Fruit fly (Drosophila melanogaster) S2 (cell line): ENCODE data around the gene borr.

Source experiments
- CG8478 ChIP-seq: fragments of >200 bp; optimal IDR thresholded peaks from 2 replicates; lab custom pipeline; 2018
- CTCF ChIP-seq, 2 experiments: fragments of >200 bp; optimal IDR thresholded peaks; 2 replicates each; lab custom pipeline; 2018

borr gene

DNA sequence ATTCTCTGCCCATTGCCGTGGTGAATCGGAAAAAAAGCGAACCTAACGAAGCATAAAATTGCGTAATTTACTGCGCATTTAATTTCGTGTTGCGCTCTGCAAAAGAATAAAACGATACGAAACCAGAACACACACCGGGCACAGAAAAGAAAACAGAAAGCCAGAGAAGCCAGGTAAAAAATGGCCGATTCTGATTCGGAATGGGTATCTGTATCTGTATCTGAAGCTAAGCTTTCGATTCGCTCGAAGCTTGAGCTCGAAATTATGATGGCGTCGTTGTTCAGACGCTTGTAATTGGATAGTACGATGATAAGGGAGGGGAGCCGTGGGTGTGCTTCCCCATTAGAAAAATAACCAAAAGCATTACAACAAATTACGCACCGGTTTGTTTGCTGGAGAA is 29.7 kb downstream of the borr start:
- TF ChIP-seq CTCF (optimal IDR thresholded peaks at IDR 0.05; lab: Kevin White, UChicago) = no peak
- no peak for TF ChIP-seq CG8478 (lab: Kevin White, UChicago)

DNA sequence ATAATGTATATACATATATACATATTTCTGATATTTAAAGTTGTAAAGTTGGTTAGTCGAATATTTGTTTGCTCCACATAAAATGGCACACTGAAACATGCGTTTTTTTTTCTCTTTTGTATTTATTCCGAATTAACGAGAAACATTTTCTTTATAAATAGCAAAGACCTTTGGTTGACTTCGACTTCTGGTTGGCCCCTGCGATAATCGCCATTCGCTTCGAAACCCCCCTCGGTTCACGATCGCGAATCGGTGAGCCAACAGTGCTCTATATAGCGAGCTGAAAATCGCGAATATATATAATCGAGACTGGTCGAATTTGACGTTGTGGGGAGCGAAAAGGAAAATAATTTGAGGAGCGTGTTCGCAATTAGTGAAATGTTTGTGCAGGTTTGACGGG is 37.0 kb downstream of the borr start:
- TF ChIP-seq CTCF (optimal IDR thresholded peaks at IDR 0.05; lab: Kevin White, UChicago) = no peak
- no peak for TF ChIP-seq CG8478 (lab: Kevin White, UChicago)

DNA sequence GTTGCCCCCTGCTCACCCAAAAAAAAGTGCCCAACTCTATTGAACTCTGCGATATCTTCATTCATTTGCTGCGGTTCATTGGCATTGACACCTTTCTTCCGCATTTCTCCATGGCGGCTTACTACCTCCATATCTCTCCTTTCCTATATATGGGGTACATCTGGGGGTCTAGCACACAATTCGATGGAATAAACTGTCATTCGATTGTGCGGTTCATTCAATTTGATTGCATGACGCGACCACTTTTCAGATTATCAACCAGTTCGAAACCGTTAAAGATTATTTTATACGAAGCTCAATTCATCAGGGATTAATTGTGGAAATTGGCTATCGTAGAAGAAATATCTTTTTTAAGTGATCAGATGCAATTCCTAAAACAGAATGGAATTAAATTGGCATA is 39.3 kb downstream of the borr start:
- no peak for TF ChIP-seq CTCF (optimal IDR thresholded peaks at IDR 0.05; lab: Kevin White, UChicago)
- TF ChIP-seq CG8478 (lab: Kevin White, UChicago) = no peak

DNA sequence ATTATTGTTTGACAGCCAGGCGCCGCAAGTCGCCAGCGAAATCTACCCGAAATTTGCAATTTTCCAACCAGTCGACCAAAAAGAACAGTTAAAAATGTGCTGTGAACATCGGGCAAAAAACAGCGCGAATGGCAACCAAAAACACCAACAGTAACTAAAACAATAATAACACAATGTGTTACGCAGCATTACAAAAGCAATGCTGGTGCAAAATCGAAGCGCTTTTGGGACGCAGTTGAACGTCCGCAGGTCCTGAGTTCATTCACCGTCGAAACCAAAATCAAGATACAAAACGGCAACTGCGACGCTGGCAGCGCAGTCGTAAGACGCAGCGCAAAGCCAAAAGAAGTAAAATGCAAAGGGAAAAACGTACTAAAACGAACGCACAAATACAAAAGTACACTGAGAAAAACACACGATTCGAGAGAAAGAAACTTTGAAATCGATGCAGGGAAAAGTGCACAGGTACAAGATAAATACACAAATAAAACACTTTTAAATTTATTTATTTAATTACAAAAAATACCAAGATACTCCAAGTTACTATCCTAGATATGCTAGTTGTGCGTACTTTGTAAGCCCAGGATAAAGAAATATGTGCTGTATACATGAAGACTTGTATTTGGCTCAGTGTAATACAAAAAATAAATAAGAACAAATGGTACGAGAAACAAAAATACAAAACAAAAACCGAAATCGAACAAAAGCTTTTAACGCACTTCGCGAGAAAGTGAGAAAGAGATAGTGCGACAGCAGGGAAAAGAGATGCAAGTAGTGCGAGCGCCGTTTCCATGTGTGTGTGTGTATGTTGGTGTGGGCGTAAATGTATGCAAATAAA is 41.8 kb downstream of the borr start:
- no peak for TF ChIP-seq CG8478 (lab: Kevin White, UChicago)

DNA sequence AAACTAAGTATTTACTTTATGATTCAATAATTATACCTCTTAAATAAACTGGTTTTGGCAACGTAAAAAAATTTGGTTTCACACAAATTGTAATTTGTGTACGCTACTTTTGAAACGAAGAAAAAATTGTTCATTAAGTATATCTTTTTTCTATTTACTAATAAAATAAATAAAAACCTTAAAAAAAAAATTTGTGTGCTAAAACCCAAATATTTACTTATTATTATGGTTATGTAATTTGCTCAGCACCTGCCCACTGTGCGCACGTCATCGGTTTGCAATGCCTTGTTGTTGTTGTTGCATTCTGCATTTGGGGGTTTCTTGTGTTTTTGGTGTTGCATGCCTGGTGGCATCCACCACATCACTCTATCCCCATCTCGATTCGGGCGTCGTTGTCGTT is 45.8 kb downstream of the borr start:
- TF ChIP-seq CTCF (optimal IDR thresholded peaks at IDR 0.05; lab: Kevin White, UChicago) (no peak), CG8478 (lab: Kevin White, UChicago) (no peak)

DNA sequence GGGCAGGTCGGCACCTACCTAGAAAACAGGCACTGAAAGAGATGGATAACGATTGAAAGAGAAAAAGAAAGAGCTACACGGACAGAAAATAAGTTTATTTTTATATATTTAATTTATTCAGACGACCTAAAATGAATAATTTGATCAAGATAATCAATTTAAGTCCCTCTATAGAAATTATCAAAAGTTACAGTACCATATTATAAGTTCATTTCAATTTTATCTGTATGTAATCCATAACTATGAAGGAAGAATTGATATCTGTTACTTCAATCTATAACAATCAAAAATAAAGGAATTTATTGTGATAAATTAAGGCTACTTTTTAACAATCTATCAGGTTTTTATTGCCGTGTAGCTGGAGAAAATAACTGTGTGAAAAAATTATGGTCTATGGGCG is 46.5 kb downstream of the borr start:
- TF ChIP-seq CG8478 (lab: Kevin White, UChicago) (no peak), CTCF (optimal IDR thresholded peaks at IDR 0.05; lab: Kevin White, UChicago) (no peak)

DNA sequence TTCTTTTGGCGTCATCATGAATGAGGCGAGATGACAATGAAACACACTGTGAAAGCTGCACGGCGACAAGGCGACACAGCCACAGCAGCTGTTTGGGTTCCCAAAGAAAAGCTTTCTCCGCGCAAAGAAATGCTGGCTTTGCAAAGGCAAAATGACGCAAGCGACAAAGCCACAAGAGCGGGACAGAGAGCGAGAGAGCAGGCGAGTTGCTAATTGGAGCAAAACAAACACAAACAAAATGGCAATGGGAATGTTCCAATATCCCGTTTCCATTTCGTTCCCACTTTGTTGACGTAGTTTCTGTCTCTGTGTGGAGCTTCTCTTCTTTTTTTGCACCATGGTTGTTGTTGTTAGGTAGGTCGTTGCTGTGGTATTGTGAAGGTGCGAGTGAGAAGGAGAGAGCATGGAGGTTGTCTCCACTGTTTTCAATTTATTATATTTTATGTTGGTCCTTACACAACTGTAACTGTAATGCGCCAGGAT is 47.7 kb downstream of the borr start:
- TF ChIP-seq CG8478 (lab: Kevin White, UChicago) (no peak), CTCF (optimal IDR thresholded peaks at IDR 0.05; lab: Kevin White, UChicago) (no peak)

DNA sequence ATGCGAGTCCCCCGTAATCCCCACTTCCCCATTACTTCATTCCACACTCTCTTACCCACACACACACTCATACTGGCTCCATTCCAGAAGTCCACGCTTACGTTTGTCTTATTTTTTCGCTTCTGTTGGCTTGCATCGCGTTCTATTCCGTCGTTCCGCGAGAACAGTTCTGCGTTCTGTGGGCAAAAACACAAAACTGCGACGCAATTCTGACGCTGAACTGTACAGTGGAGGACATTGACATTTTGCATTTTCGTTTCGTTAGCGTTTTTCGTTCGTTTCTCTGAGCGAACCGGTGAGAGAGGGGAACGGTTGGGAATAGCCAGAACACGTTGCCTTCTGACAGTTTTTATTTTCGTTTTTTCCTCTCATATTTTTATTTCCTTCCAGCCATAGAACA is 49.5 kb downstream of the borr start:
- TF ChIP-seq CG8478 (lab: Kevin White, UChicago) (no peak), CTCF (optimal IDR thresholded peaks at IDR 0.05; lab: Kevin White, UChicago) (peak in 1 of 2 experiments; percentile 39)
